Worm (Caenorhabditis elegans): ENCODE data around the gene ark-1.

ce11 chrIV:12590373-12590772 lies 40.4 kb downstream of the ark-1 start, which contains the start of gene cul-6:
- TF ChIP-seq snpc-4 (tag; optimal IDR thresholded peaks at IDR 0.05) (no peak), skn-1 (tag; optimal IDR thresholded peaks at IDR 0.05) (no peak), jun-1 (tag; optimal IDR thresholded peaks at IDR 0.05) (no peak), nhr-11 (tag; optimal IDR thresholded peaks at IDR 0.05) (no peak), aly-2 (tag; optimal IDR thresholded peaks at IDR 0.05) (no peak), tbx-2 (tag; optimal IDR thresholded peaks at IDR 0.05) (no peak), fos-1 (tag; optimal IDR thresholded peaks at IDR 0.05) (no peak), ceh-82 (tag; optimal IDR thresholded peaks at IDR 0.05) (no peak), egl-27 (tag; optimal IDR thresholded peaks at IDR 0.05) (no peak), nfya-1 (tag; optimal IDR thresholded peaks at IDR 0.05; ENCODE audit: insufficient read depth) (no peak), ZK546.5 (tag; optimal IDR thresholded peaks at IDR 0.05) (no peak)
